Worm (Caenorhabditis elegans) whole organism, L2 larva: ENCODE data around the gene M01B2.10.
"Not testable (repeated sequence)": the region's sequence is repeated elsewhere in the genome, so short reads cannot be mapped to it uniquely, and the experiment has no call there.

Experiments used
- C34F6.9 ChIP-seq: fragments of 150-350 bp; optimal IDR thresholded peaks from 2 replicates; lab custom pipeline; 2014; ENCODE audit warnings: missing biosample characterization, missing genetic modification characterization
- F13H6.1 ChIP-seq: sonication (generic microtip); optimal IDR thresholded peaks from 2 replicates; lab custom pipeline; 2016; ENCODE audit warnings: missing genetic modification characterization, missing compliant biosample characterization
- ZK546.5 ChIP-seq: sonication (generic microtip); optimal IDR thresholded peaks from 2 replicates; lab custom pipeline; 2017; ENCODE audit warnings: missing biosample characterization, missing genetic modification characterization
- aly-2 ChIP-seq: fragments of 150-350 bp; optimal IDR thresholded peaks from 2 replicates; lab custom pipeline; 2014; ENCODE audit warnings: missing biosample characterization, missing genetic modification characterization
- blmp-1 ChIP-seq: sonication (generic microtip); optimal IDR thresholded peaks from 2 replicates; lab custom pipeline; 2017; ENCODE audit warnings: missing genetic modification characterization, mild to moderate bottlenecking, missing compliant biosample characterization, antibody characterized with exemption, moderate library complexity; ENCODE audit not compliant: insufficient read depth
- ceh-16 ChIP-seq: fragments of 150-350 bp; optimal IDR thresholded peaks from 2 replicates; lab custom pipeline; 2014; ENCODE audit warnings: missing biosample characterization, missing genetic modification characterization
- crh-2 ChIP-seq: sonication (generic microtip); optimal IDR thresholded peaks from 2 replicates; lab custom pipeline; 2017; ENCODE audit warnings: missing biosample characterization, missing genetic modification characterization
- dmd-4 ChIP-seq: sonication (generic microtip); optimal IDR thresholded peaks from 2 replicates; lab custom pipeline; 2017; ENCODE audit warnings: missing biosample characterization, missing genetic modification characterization
- egl-27 ChIP-seq: sonication (generic microtip); optimal IDR thresholded peaks from 3 replicates; lab custom pipeline; 2017; ENCODE audit warnings: missing biosample characterization, missing genetic modification reagents, missing genetic modification characterization
- lin-11 ChIP-seq: fragments of 150-350 bp; sonication (generic microtip); optimal IDR thresholded peaks from 2 replicates; lab custom pipeline; 2014; ENCODE audit warnings: missing biosample characterization, missing genetic modification characterization, inconsistent platforms, mixed read lengths
- mab-5 ChIP-seq: fragments of 150-350 bp; optimal IDR thresholded peaks from 2 replicates; lab custom pipeline; 2014; ENCODE audit warnings: missing biosample characterization, missing genetic modification characterization
- mbf-1 ChIP-seq: sonication (generic microtip); optimal IDR thresholded peaks from 2 replicates; lab custom pipeline; 2017; ENCODE audit warnings: missing biosample characterization, missing genetic modification characterization
- nhr-10 ChIP-seq: sonication (generic microtip); optimal IDR thresholded peaks from 2 replicates; lab custom pipeline; 2017; ENCODE audit warnings: missing biosample characterization, missing genetic modification characterization
- nhr-21 ChIP-seq: fragments of 150-350 bp; optimal IDR thresholded peaks from 2 replicates; lab custom pipeline; 2014; ENCODE audit warnings: missing biosample characterization, missing genetic modification characterization
- nhr-23 ChIP-seq: fragments of 150-350 bp; optimal IDR thresholded peaks from 2 replicates; lab custom pipeline; 2014; ENCODE audit warnings: missing biosample characterization, missing genetic modification reagents, missing genetic modification characterization
- nhr-237 ChIP-seq: fragments of 150-350 bp; optimal IDR thresholded peaks from 2 replicates; lab custom pipeline; 2014; ENCODE audit warnings: missing biosample characterization, missing genetic modification characterization
- nhr-25 ChIP-seq: fragments of 150-350 bp; sonication (generic microtip); optimal IDR thresholded peaks from 3 replicates; lab custom pipeline; 2014; ENCODE audit warnings: missing biosample characterization, missing genetic modification characterization
- peb-1 ChIP-seq: fragments of 150-350 bp; optimal IDR thresholded peaks from 2 replicates; lab custom pipeline; 2014; ENCODE audit warnings: missing biosample characterization, missing genetic modification characterization
- sem-4 ChIP-seq: fragments of 150-350 bp; optimal IDR thresholded peaks from 2 replicates; lab custom pipeline; 2014; ENCODE audit warnings: missing biosample characterization, missing genetic modification reagents, missing genetic modification characterization
- sma-3 ChIP-seq: sonication (generic microtip); optimal IDR thresholded peaks from 2 replicates; lab custom pipeline; 2016; ENCODE audit warnings: missing genetic modification reagents, missing genetic modification characterization, missing compliant biosample characterization
- sma-9 ChIP-seq, 2 experiments: fragments of 150-350 bp in 1 of 2; sonication (generic microtip) in 1 of 2; optimal IDR thresholded peaks; 2 replicates each; lab custom pipeline; 2014 to 2016; ENCODE audit warnings: missing genetic modification characterization in 2 of 2, mild to moderate bottlenecking in 1 of 2, missing biosample characterization in 1 of 2, missing compliant biosample characterization in 1 of 2, missing genetic modification reagents in 1 of 2, moderate library complexity in 1 of 2
- snpc-4 ChIP-seq: fragments of 150-350 bp; optimal IDR thresholded peaks from 2 replicates; lab custom pipeline; 2014; ENCODE audit warnings: missing biosample characterization, missing genetic modification characterization
- unc-39 ChIP-seq: fragments of 150-350 bp; optimal IDR thresholded peaks from 2 replicates; lab custom pipeline; 2014; ENCODE audit warnings: missing biosample characterization, missing genetic modification characterization
- unc-55 ChIP-seq: fragments of 150-350 bp; sonication (generic microtip); optimal IDR thresholded peaks from 3 replicates; lab custom pipeline; 2014; ENCODE audit warnings: missing biosample characterization, missing genetic modification reagents, missing genetic modification characterization
- ztf-1 ChIP-seq: fragments of 200-800 bp; sonication (Bioruptor generic); conservative IDR thresholded peaks from 2 replicates; pipeline ENCODE4 v1.3.6; 2022; ENCODE audit warnings: missing genetic modification characterization, missing compliant biosample characterization
- ztf-4 ChIP-seq: fragments of 150-350 bp; optimal IDR thresholded peaks from 2 replicates; lab custom pipeline; 2014; ENCODE audit warnings: missing biosample characterization, missing genetic modification characterization

M01B2.10 gene

ce11 chrV:15223668-15224067, 38.6 kb downstream of the M01B2.10 start, which contains the start of gene srw-24:
TSS of gene srw-24 (plus strand) at chrV:15223968.
- TF ChIP-seq snpc-4 (tag; lab: Kevin White, UChicago), result no peak
- no peak for TF ChIP-seq crh-2 (tag; lab: Kevin White, UChicago)

ce11 chrV:15221330-15221729, 40.9 kb downstream of the M01B2.10 start, which contains the start of gene irld-25:
TSS of gene irld-25 (plus strand) at chrV:15221630.
- TF ChIP-seq egl-27 (tag; lab: Kevin White, UChicago) (no peak), nhr-10 (tag; lab: Kevin White, UChicago) (no peak), C34F6.9 (tag; lab: Kevin White, UChicago) (no peak), nhr-21 (tag; lab: Kevin White, UChicago) (no peak), F13H6.1 (tag; lab: Kevin White, UChicago) (no peak), ZK546.5 (tag; lab: Kevin White, UChicago) (no peak), nhr-23 (no peak)

- TF ChIP-seq ztf-4 (tag; lab: Kevin White, UChicago), result no peak
- no peak for TF ChIP-seq mbf-1 (tag; lab: Kevin White, UChicago)
- TF ChIP-seq sma-3 (GFP tag; lab: Kevin White, UChicago), result no peak
- TF ChIP-seq mab-5 (tag; lab: Kevin White, UChicago), result no peak
- TF ChIP-seq unc-55, result no peak
- TF ChIP-seq sem-4, result no peak
- no peak for TF ChIP-seq F13H6.1 (tag; lab: Kevin White, UChicago)
- TF ChIP-seq unc-39 (tag; lab: Kevin White, UChicago), result no peak
- TF ChIP-seq ceh-16, result no peak
- TF ChIP-seq lin-11, result no peak
- TF ChIP-seq peb-1 (tag; lab: Kevin White, UChicago), result no peak
- TF ChIP-seq nhr-237 (tag; lab: Kevin White, UChicago), result no peak
- TF ChIP-seq crh-2 (tag; lab: Kevin White, UChicago), result no peak
- TF ChIP-seq dmd-4 (tag; lab: Kevin White, UChicago), result no peak
- no peak for TF ChIP-seq nhr-23
- no peak for TF ChIP-seq nhr-25 (tag; lab: Kevin White, UChicago)
Measured at ce11 chrV:15216705-15217104, 45.5 kb downstream of the M01B2.10 start, which contains the start of gene sri-25. TSS of gene sri-25 (plus strand) at chrV:15217005.

ce11 chrV:15215175-15215574, 47.1 kb downstream of the M01B2.10 start, which contains the start of gene sri-26:
TSS of gene sri-26 (plus strand) at chrV:15215475.
- TF ChIP-seq aly-2 (tag; lab: Kevin White, UChicago); ztf-1 (GFP tag; lab: Robert Waterston, UW); sma-9 (GFP tag; optimal IDR thresholded peaks at IDR 0.05; lab: Kevin White, UChicago); sma-9 (tag; optimal IDR thresholded peaks at IDR 0.05; lab: Kevin White, UChicago): not testable (repeated sequence)

ce11 chrV:15211869-15212268, 50.4 kb downstream of the M01B2.10 start, which contains the start of gene sri-24:
TSS of gene sri-24 (plus strand) at chrV:15212169.
- TF ChIP-seq blmp-1, nhr-21, ZK546.5 (tag; lab: Kevin White, UChicago): not testable (repeated sequence)
- TF ChIP-seq, all 48 proteins: peak for 0; not testable (repeated sequence) for 48
